Worm (Caenorhabditis elegans) whole organism, early embryonic: ENCODE results near the gene ddr-1.

ENCODE experiments used
- F13C5.2 ChIP-seq: sonication (generic microtip); optimal IDR thresholded peaks from 2 replicates; lab custom pipeline; 2017; ENCODE audit warnings: mild to moderate bottlenecking, missing genetic modification characterization, inconsistent platforms, missing compliant biosample characterization
- ama-1 ChIP-seq: fragments of 150-350 bp; optimal IDR thresholded peaks from 2 replicates; lab custom pipeline; 2014
- ceh-13 ChIP-seq: fragments of 200-800 bp; sonication (Bioruptor generic); optimal IDR thresholded peaks from 2 replicates; lab custom pipeline; 2018; ENCODE audit warnings: mild to moderate bottlenecking, missing genetic modification characterization, missing compliant biosample characterization
- ceh-36 ChIP-seq: sonication (generic microtip); optimal IDR thresholded peaks from 2 replicates; lab custom pipeline; 2016; ENCODE audit warnings: missing genetic modification characterization, inconsistent platforms, missing compliant biosample characterization
- ets-7 ChIP-seq: sonication (generic microtip); optimal IDR thresholded peaks from 2 replicates; lab custom pipeline; 2016; ENCODE audit warnings: missing genotype, missing genetic modification characterization, missing compliant biosample characterization
- flt-1 ChIP-seq: fragments of 200-800 bp; sonication (Bioruptor generic); IDR thresholded peaks from 2 replicates; pipeline ENCODE4 v1.3.6; 2022; ENCODE audit warnings: missing genetic modification characterization, missing compliant biosample characterization
- hmg-4 ChIP-seq: fragments of 200-800 bp; sonication (Bioruptor generic); optimal IDR thresholded peaks from 2 replicates; lab custom pipeline; 2018; ENCODE audit warnings: mild to moderate bottlenecking, missing genetic modification characterization, missing compliant biosample characterization
- tbx-11 ChIP-seq: fragments of 200-800 bp; sonication (Bioruptor generic); IDR thresholded peaks from 2 replicates; pipeline ENCODE4 v1.3.6; 2022; ENCODE audit warnings: missing genetic modification characterization, missing compliant biosample characterization
- tbx-37 ChIP-seq: fragments of 200-800 bp; sonication (Bioruptor generic); conservative IDR thresholded peaks from 2 replicates; pipeline ENCODE4 v1.3.6; 2022; ENCODE audit warnings: missing genetic modification reagents, missing genetic modification characterization, missing compliant biosample characterization
- tra-4 ChIP-seq: sonication (generic microtip); optimal IDR thresholded peaks from 2 replicates; lab custom pipeline; 2017; ENCODE audit warnings: missing genetic modification characterization, missing compliant biosample characterization

ce11 chrX:5460930-5461329, at the start of gene ddr-1:
- TF ChIP-seq ama-1 (lab: Kevin White, UChicago) (no peak), F13C5.2 (tag; lab: Kevin White, UChicago) (no peak), hmg-4 (GFP tag; lab: Kevin White, UChicago) (no peak), flt-1 (GFP tag; lab: Robert Waterston, UW) (no peak), ceh-13 (GFP tag; lab: Kevin White, UChicago) (no peak), tbx-37 (GFP tag; lab: Robert Waterston, UW) (no peak), tbx-11 (GFP tag; lab: Robert Waterston, UW) (no peak), ets-7 (tag; lab: Kevin White, UChicago) (no peak), ceh-36 (tag; lab: Kevin White, UChicago) (no peak), tra-4 (no peak)
